Worm (Caenorhabditis elegans): ENCODE results near the gene C37E2.3.
A peak's percentile ranks its signal among the peaks of the same experiment; 100 is the strongest.

Gene C37E2.3

ce11 chrX:14180151-14180550, at the start of gene C37E2.3:
Gene C37E2.3 (plus strand): TSS chrX:14180451.
- no peak for TF ChIP-seq T26A5.8 (tag; optimal IDR thresholded peaks at IDR 0.05)
- TF ChIP-seq attf-3 (GFP tag; conservative IDR thresholded peaks at IDR 0.05), result no peak
- no peak for TF ChIP-seq mel-28 (tag; optimal IDR thresholded peaks at IDR 0.05; ENCODE audit: borderline replicate concordance)
- TF ChIP-seq Y95B8A.8 (GFP tag; IDR thresholded peaks at IDR 0.05), result no peak
- TF ChIP-seq C06A6.2 (GFP tag; conservative IDR thresholded peaks at IDR 0.05), result no peak

ce11 chrX:14131476-14131875, 48.8 kb upstream of the C37E2.3 start:
- TF ChIP-seq atf-7 (tag; optimal IDR thresholded peaks at IDR 0.05) (no peak), Y53G8AR.9 (GFP tag; conservative IDR thresholded peaks at IDR 0.05) (no peak), nhr-80 (tag; optimal IDR thresholded peaks at IDR 0.05) (no peak), cebp-1 (GFP tag; IDR thresholded peaks at IDR 0.05) (no peak), cebp-1 (tag; optimal IDR thresholded peaks at IDR 0.05) (no peak), ceh-79 (tag; optimal IDR thresholded peaks at IDR 0.05) (no peak), lir-1 (GFP tag; conservative IDR thresholded peaks at IDR 0.05) (no peak), F39B2.1 (GFP tag; IDR thresholded peaks at IDR 0.05) (no peak), F57C9.4 (tag; optimal IDR thresholded peaks at IDR 0.05) (no peak), pbrm-1 (GFP tag; IDR thresholded peaks at IDR 0.05) (no peak), Y95B8A.8 (GFP tag; IDR thresholded peaks at IDR 0.05) (no peak), rpc-1 (optimal IDR thresholded peaks at IDR 0.05) (no peak), rpc-1 (tag; optimal IDR thresholded peaks at IDR 0.05) (no peak), ZK185.1 (tag; optimal IDR thresholded peaks at IDR 0.05; ENCODE audit: poor library complexity, severe bottlenecking) (no peak)

ce11 chrX:14132677-14133076, 47.6 kb upstream of the C37E2.3 start:
- TF ChIP-seq F22D6.2 (tag; optimal IDR thresholded peaks at IDR 0.05) (no peak), ceh-40 (GFP tag; IDR thresholded peaks at IDR 0.05) (no peak), Y79H2A.3 (GFP tag; conservative IDR thresholded peaks at IDR 0.05) (no peak), pha-4 (tag; optimal IDR thresholded peaks at IDR 0.05) (no peak), F57A8.1 (GFP tag; optimal IDR thresholded peaks at IDR 0.05) (no peak), egl-18 (GFP tag; IDR thresholded peaks at IDR 0.05) (no peak), B0035.1 (tag; optimal IDR thresholded peaks at IDR 0.05) (no peak), xnd-1 (tag; optimal IDR thresholded peaks at IDR 0.05) (no peak), hmg-20 (GFP tag; IDR thresholded peaks at IDR 0.05) (no peak)

ce11 chrX:14134244-14134643, 46.0 kb upstream of the C37E2.3 start, which contains the start of gene F28H6.8:
Gene F28H6.8 (minus strand): TSS chrX:14134344.
- TF ChIP-seq egl-44 (GFP tag; IDR thresholded peaks at IDR 0.05), result no peak
- no peak for TF ChIP-seq zfh-2 (GFP tag; conservative IDR thresholded peaks at IDR 0.05)
- no peak for TF ChIP-seq pha-4 (tag; optimal IDR thresholded peaks at IDR 0.05)
- TF ChIP-seq T07F8.4 (tag; optimal IDR thresholded peaks at IDR 0.05), result no peak
- no peak for TF ChIP-seq nhr-80 (tag; optimal IDR thresholded peaks at IDR 0.05)
- no peak for TF ChIP-seq egrh-3 (GFP tag; IDR thresholded peaks at IDR 0.05)
- TF ChIP-seq F22D6.2 (tag; optimal IDR thresholded peaks at IDR 0.05), result no peak
- TF ChIP-seq bed-2 (GFP tag; IDR thresholded peaks at IDR 0.05), result no peak
- no peak for TF ChIP-seq aptf-2 (GFP tag; conservative IDR thresholded peaks at IDR 0.05)
- no peak for TF ChIP-seq Y79H2A.3 (GFP tag; conservative IDR thresholded peaks at IDR 0.05)

- no peak for TF ChIP-seq Y67H2A.10 (GFP tag; conservative IDR thresholded peaks at IDR 0.05)
- TF ChIP-seq rpc-1 (optimal IDR thresholded peaks at IDR 0.05), result peak; percentile 81
- peak; percentile 76 for TF ChIP-seq rpc-1 (tag; optimal IDR thresholded peaks at IDR 0.05)
- TF ChIP-seq ztf-22 (GFP tag; optimal IDR thresholded peaks at IDR 0.05), result no peak
- 0 out of 2 replicates have a peak, but pooled peaks have one; percentile 12 for TF ChIP-seq hmg-20 (GFP tag; IDR thresholded peaks at IDR 0.05)
- TF ChIP-seq F57C9.4 (tag; optimal IDR thresholded peaks at IDR 0.05), result no peak
- TF ChIP-seq Y53F4B.3 (GFP tag; IDR thresholded peaks at IDR 0.05), result peak; percentile 44; the same call in 1 of the 2 replicates
- no peak for TF ChIP-seq cebp-1 (GFP tag; IDR thresholded peaks at IDR 0.05)
- no peak for TF ChIP-seq cebp-1 (tag; optimal IDR thresholded peaks at IDR 0.05)
- no peak for TF ChIP-seq ccch-3 (GFP tag; optimal IDR thresholded peaks at IDR 0.05)
- no peak for TF ChIP-seq attf-5 (GFP tag; optimal IDR thresholded peaks at IDR 0.05)
- TF ChIP-seq ekl-4 (GFP tag; IDR thresholded peaks at IDR 0.05), result no peak
- no peak for TF ChIP-seq zfh-2 (GFP tag; conservative IDR thresholded peaks at IDR 0.05)
- no peak for TF ChIP-seq snpc-1.3 (tag; optimal IDR thresholded peaks at IDR 0.05; ENCODE audit: insufficient read depth)
- TF ChIP-seq nhr-179 (tag; optimal IDR thresholded peaks at IDR 0.05), result no peak
- TF ChIP-seq ama-1 (optimal IDR thresholded peaks at IDR 0.05), result no peak
- no peak for TF ChIP-seq ama-1 (GFP tag; optimal IDR thresholded peaks at IDR 0.05)
- peak; percentile 66 for TF ChIP-seq hmg-1.2 (GFP tag; IDR thresholded peaks at IDR 0.05)
Measured at ce11 chrX:14134883-14135282, 45.4 kb upstream of the C37E2.3 start.

Data from whole organism, young adult.